Fruit fly (Drosophila melanogaster) whole organism, embryonic: Measurements from ENCODE around the gene bin.

Experiments
- Ada2b ChIP-seq: fragments of 200-800 bp; sonication (Bioruptor generic); IDR thresholded peaks from 2 replicates; pipeline ENCODE4 v1.3.6; 2022; ENCODE audit warnings: missing biosample characterization, missing genetic modification characterization
- Adf1 ChIP-seq: fragments of 200-800 bp; sonication (Bioruptor generic); IDR thresholded peaks from 2 replicates; pipeline ENCODE4 v1.3.6; 2022; ENCODE audit warnings: missing biosample characterization, missing genetic modification characterization
- B-H1 ChIP-seq: fragments of 200-800 bp; sonication (Bioruptor generic); IDR thresholded peaks from 3 replicates; pipeline ENCODE4 v1.3.6; 2022; ENCODE audit warnings: missing biosample characterization, missing genetic modification characterization
- CG10209 ChIP-seq: fragments of 200-800 bp; sonication (Bioruptor generic); optimal IDR thresholded peaks from 3 replicates; lab custom pipeline; 2017; ENCODE audit warnings: missing biosample characterization, mild to moderate bottlenecking, missing genetic modification characterization, missing genetic modification reagents
- CG10267 ChIP-seq: fragments of 200-800 bp; sonication (Bioruptor generic); optimal IDR thresholded peaks from 2 replicates; lab custom pipeline; 2018; ENCODE audit warnings: missing biosample characterization, mild to moderate bottlenecking, missing genetic modification characterization, moderate library complexity
- CG10979 ChIP-seq: fragments of 200-800 bp; sonication (Bioruptor generic); optimal IDR thresholded peaks from 2 replicates; lab custom pipeline; 2018; ENCODE audit warnings: missing biosample characterization, mild to moderate bottlenecking, missing genetic modification characterization, moderate library complexity
- CG11093 ChIP-seq: fragments of 200-800 bp; sonication (Bioruptor generic); IDR thresholded peaks from 3 replicates; pipeline ENCODE4 v1.3.6; 2022; ENCODE audit warnings: missing biosample characterization, missing genetic modification characterization
- CG11504 ChIP-seq: fragments of 200-800 bp; sonication (Bioruptor generic); optimal IDR thresholded peaks from 3 replicates; lab custom pipeline; 2019; ENCODE audit warnings: missing biosample characterization, mild to moderate bottlenecking, missing genetic modification characterization, moderate library complexity
- CG13287 ChIP-seq: fragments of 200-800 bp; sonication (Bioruptor generic); IDR thresholded peaks from 2 replicates; pipeline ENCODE4 v1.3.6; 2022; ENCODE audit warnings: missing biosample characterization, missing genetic modification characterization; ENCODE audit not compliant: partially characterized antibody
- CG16813 ChIP-seq: fragments of 200-800 bp; sonication (Bioruptor generic); IDR thresholded peaks from 3 replicates; pipeline ENCODE4 v1.3.6; 2022; ENCODE audit warnings: missing biosample characterization, missing genetic modification characterization; ENCODE audit not compliant: partially characterized antibody
- CG18011 ChIP-seq: fragments of 200-800 bp; sonication (Bioruptor generic); optimal IDR thresholded peaks from 2 replicates; lab custom pipeline; 2017; ENCODE audit warnings: missing biosample characterization, missing genetic modification characterization, mild to moderate bottlenecking, moderate library complexity, missing genotype
- CG18599 ChIP-seq: fragments of 200-800 bp; sonication (Bioruptor generic); optimal IDR thresholded peaks from 3 replicates; lab custom pipeline; 2017; ENCODE audit warnings: missing biosample characterization, missing genetic modification characterization, mild to moderate bottlenecking, moderate library complexity, missing genetic modification reagents
- CG18764 ChIP-seq: fragments of 200-800 bp; sonication (Bioruptor generic); optimal IDR thresholded peaks from 3 replicates; lab custom pipeline; 2016; ENCODE audit warnings: missing biosample characterization, missing genetic modification characterization
- CG3163 ChIP-seq: fragments of 200-800 bp; sonication (Bioruptor generic); optimal IDR thresholded peaks from 3 replicates; lab custom pipeline; 2016; ENCODE audit warnings: missing biosample characterization, missing genetic modification characterization
- CG4328 ChIP-seq: fragments of 200-800 bp; sonication (Bioruptor generic); optimal IDR thresholded peaks from 3 replicates; lab custom pipeline; 2017; ENCODE audit warnings: missing biosample characterization, missing genetic modification reagents, missing genetic modification characterization
- CG4854 ChIP-seq: fragments of 200-800 bp; sonication (Bioruptor generic); optimal IDR thresholded peaks from 2 replicates; lab custom pipeline; 2016; ENCODE audit warnings: missing biosample characterization, missing genetic modification characterization, inconsistent platforms
- CG6854 ChIP-seq: fragments of 200-800 bp; sonication (Bioruptor generic); optimal IDR thresholded peaks from 3 replicates; lab custom pipeline; 2017; ENCODE audit warnings: missing biosample characterization, mild to moderate bottlenecking, missing genetic modification characterization
- CG7372 ChIP-seq: fragments of 200-800 bp; sonication (Bioruptor generic); IDR thresholded peaks from 2 replicates; pipeline ENCODE4 v1.3.6; 2022; ENCODE audit warnings: missing biosample characterization, missing genetic modification characterization
- CG7928 ChIP-seq: fragments of 200-800 bp; sonication (Bioruptor generic); optimal IDR thresholded peaks from 2 replicates; lab custom pipeline; 2017; ENCODE audit warnings: missing biosample characterization, mild to moderate bottlenecking, missing genetic modification characterization
- Dip2 ChIP-seq: fragments of 200-800 bp; sonication (Bioruptor generic); IDR thresholded peaks from 2 replicates; pipeline ENCODE4 v1.3.6; 2022; ENCODE audit warnings: missing biosample characterization, missing genetic modification characterization
- Dll ChIP-seq: fragments of 200-800 bp; sonication (Bioruptor generic); IDR thresholded peaks from 4 replicates; pipeline ENCODE4 v1.3.6; 2022; ENCODE audit warnings: missing biosample characterization, missing genetic modification characterization; ENCODE audit not compliant: partially characterized antibody
- Fer1 ChIP-seq: fragments of 200-800 bp; sonication (Bioruptor generic); optimal IDR thresholded peaks from 2 replicates; lab custom pipeline; 2017; ENCODE audit warnings: missing biosample characterization, mild to moderate bottlenecking, missing genetic modification characterization
- HLHmδ ChIP-seq: fragments of 200-800 bp; sonication (Bioruptor generic); optimal IDR thresholded peaks from 2 replicates; lab custom pipeline; 2018; ENCODE audit warnings: missing biosample characterization, mild to moderate bottlenecking, missing genetic modification characterization, moderate library complexity
- Mad ChIP-seq: fragments of 200-800 bp; sonication (Bioruptor generic); optimal IDR thresholded peaks from 2 replicates; lab custom pipeline; 2016; ENCODE audit warnings: missing biosample characterization, missing genetic modification characterization
- Med ChIP-seq: fragments of 200-800 bp; sonication (Bioruptor generic); peaks from one replicate; lab custom pipeline; 2016; ENCODE audit warnings: missing biosample characterization, missing genetic modification characterization, mild to moderate bottlenecking, inconsistent platforms, moderate library complexity
- Opbp ChIP-seq: fragments of 200-800 bp; sonication (Bioruptor generic); IDR thresholded peaks from 3 replicates; pipeline ENCODE4 v1.3.6; 2022; ENCODE audit warnings: missing biosample characterization, missing genetic modification characterization; ENCODE audit not compliant: partially characterized antibody
- Rfx ChIP-seq: fragments of 200-800 bp; sonication (Bioruptor generic); IDR thresholded peaks from 2 replicates; pipeline ENCODE4 v1.3.6; 2022; ENCODE audit warnings: missing biosample characterization, missing genetic modification characterization
- Six4 ChIP-seq: fragments of 200-800 bp; sonication (Bioruptor generic); optimal IDR thresholded peaks from 2 replicates; lab custom pipeline; 2016; ENCODE audit warnings: missing biosample characterization, missing genetic modification characterization
- Taf1 ChIP-seq: fragments of 200-800 bp; sonication (Bioruptor generic); IDR thresholded peaks from 2 replicates; pipeline ENCODE4 v1.3.6; 2022; ENCODE audit warnings: missing biosample characterization, missing genetic modification characterization
- Trl ChIP-seq, 3 experiments: fragments of >200 bp in 2 of 3; fragments of 200-800 bp in 1 of 3; sonication (Bioruptor generic) in 1 of 3; optimal IDR thresholded peaks; 2 replicates in 1 of 3; 3 replicates in 2 of 3; lab custom pipeline; 2016 to 2017; ENCODE audit warnings: missing biosample characterization in 1 of 3, missing genetic modification characterization in 1 of 3
- bowl ChIP-seq: fragments of 200-800 bp; sonication (Bioruptor generic); IDR thresholded peaks from 2 replicates; pipeline ENCODE4 v1.3.6; 2022; ENCODE audit warnings: missing biosample characterization, missing genetic modification characterization
- dmrt99B ChIP-seq: fragments of 200-800 bp; sonication (Bioruptor generic); optimal IDR thresholded peaks from 2 replicates; lab custom pipeline; 2018; ENCODE audit warnings: missing biosample characterization, mild to moderate bottlenecking, missing genetic modification characterization, moderate library complexity
- dysf ChIP-seq: fragments of 200-800 bp; sonication (Bioruptor generic); IDR thresholded peaks from 3 replicates; pipeline ENCODE4 v1.3.6; 2022; ENCODE audit warnings: missing biosample characterization, missing genetic modification characterization
- grau ChIP-seq: fragments of 200-800 bp; optimal IDR thresholded peaks from 3 replicates; lab custom pipeline; 2019; ENCODE audit warnings: missing biosample characterization, mild to moderate bottlenecking, missing genetic modification characterization, moderate library complexity
- hkb ChIP-seq, 2 experiments: fragments of 200-800 bp in 1 of 2; fragments of >200 bp in 1 of 2; sonication (Bioruptor generic) in 1 of 2; IDR thresholded peaks in 1 of 2; optimal IDR thresholded peaks in 1 of 2; 2 replicates each; pipeline versions ENCODE4 v1.3.6 to Lab custom; 2017 to 2022; ENCODE audit warnings: missing biosample characterization in 1 of 2, missing genetic modification characterization in 1 of 2
- lab ChIP-seq: fragments of 200-800 bp; sonication (Bioruptor generic); optimal IDR thresholded peaks from 3 replicates; lab custom pipeline; 2017; ENCODE audit warnings: missing biosample characterization, missing genetic modification characterization, mild to moderate bottlenecking, moderate library complexity, missing genetic modification reagents
- lmd ChIP-seq: fragments of 200-800 bp; sonication (Bioruptor generic); IDR thresholded peaks from 2 replicates; pipeline ENCODE4 v1.3.6; 2022; ENCODE audit warnings: missing biosample characterization, missing genetic modification characterization
- lov ChIP-seq, 2 experiments: fragments of 200-800 bp in 1 of 2; fragments of >200 bp in 1 of 2; sonication (Bioruptor generic) in 1 of 2; IDR thresholded peaks in 1 of 2; optimal IDR thresholded peaks in 1 of 2; 2 replicates in 1 of 2; 3 replicates in 1 of 2; pipeline versions ENCODE4 v1.3.6 to Lab custom; 2017 to 2022; ENCODE audit warnings: missing biosample characterization in 1 of 2, missing genetic modification characterization in 1 of 2
- otp ChIP-seq: fragments of 200-800 bp; sonication (Bioruptor generic); IDR thresholded peaks from 3 replicates; pipeline ENCODE4, ENCODE4 v1.3.6; 2022; ENCODE audit warnings: missing biosample characterization, missing genetic modification characterization
- prd ChIP-seq, 3 experiments: fragments of >200 bp in 2 of 3; fragments of 200-800 bp in 1 of 3; sonication (Bioruptor generic) in 1 of 3; optimal IDR thresholded peaks in 2 of 3; IDR thresholded peaks in 1 of 3; 2 replicates in 2 of 3; 3 replicates in 1 of 3; pipeline versions ENCODE4 v1.3.6 to Lab custom; 2017 to 2022; ENCODE audit warnings: missing biosample characterization in 1 of 3, missing genetic modification characterization in 1 of 3
- sc ChIP-seq, 3 experiments: fragments of >200 bp in 2 of 3; fragments of 200-800 bp in 1 of 3; sonication (Bioruptor generic) in 1 of 3; optimal IDR thresholded peaks; 2 replicates in 2 of 3; 3 replicates in 1 of 3; lab custom pipeline; 2017; ENCODE audit warnings: mild to moderate bottlenecking in 1 of 3, missing biosample characterization in 1 of 3, missing genetic modification characterization in 1 of 3, missing genetic modification reagents in 1 of 3
- scrt ChIP-seq: fragments of 200-800 bp; sonication (Bioruptor generic); optimal IDR thresholded peaks from 2 replicates; lab custom pipeline; 2018; ENCODE audit warnings: missing biosample characterization, mild to moderate bottlenecking, missing genetic modification characterization, moderate library complexity
- sens ChIP-seq: fragments of 200-800 bp; sonication (Bioruptor generic); peaks from one replicate; lab custom pipeline; 2016; ENCODE audit warnings: missing biosample characterization, missing genetic modification characterization
- slbo ChIP-seq: fragments of 200-800 bp; sonication (Bioruptor generic); IDR thresholded peaks from 2 replicates; pipeline ENCODE4 v1.3.6; 2022; ENCODE audit warnings: missing biosample characterization, missing genetic modification characterization
- vvl ChIP-seq: fragments of 200-800 bp; sonication (Bioruptor generic); IDR thresholded peaks from 2 replicates; pipeline ENCODE4 v1.3.6; 2022; ENCODE audit warnings: missing biosample characterization, missing genetic modification characterization
- yki ChIP-seq: fragments of >200 bp; optimal IDR thresholded peaks from 3 replicates; lab custom pipeline; 2018

bin gene

DNA sequence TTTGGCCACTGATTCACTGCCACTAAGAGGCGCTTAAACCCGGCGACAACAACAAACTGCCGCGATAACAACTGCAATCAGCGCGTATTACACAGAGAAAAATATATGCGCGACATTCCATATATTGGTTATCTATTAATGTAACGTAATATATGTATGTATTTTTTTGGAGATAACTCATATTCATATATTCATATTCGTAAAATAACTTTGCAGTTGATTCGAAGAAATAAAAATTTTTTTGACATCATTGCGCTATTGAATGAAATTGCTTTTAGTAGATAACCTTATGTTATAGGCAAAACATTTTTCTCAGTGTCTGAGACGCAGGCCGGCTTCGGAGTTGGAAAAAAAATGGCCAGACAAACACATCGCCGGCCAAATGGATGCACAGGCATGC lies 6.5 kb downstream of the bin start (continued):
- TF ChIP-seq prd (optimal IDR thresholded peaks at IDR 0.05; lab: Kevin White, UChicago) (no peak), prd (GFP tag; IDR thresholded peaks at IDR 0.05; lab: Robert Waterston, UW) (0 out of 3 replicates have a peak, but pooled peaks have one; percentile 33), CG18011 (GFP tag; lab: Kevin White, UChicago) (no peak), grau (peak; percentile 24), CG4328 (GFP tag; lab: Kevin White, UChicago) (no peak), hkb (optimal IDR thresholded peaks at IDR 0.05; lab: Kevin White, UChicago) (no peak), hkb (GFP tag; IDR thresholded peaks at IDR 0.05; lab: Robert Waterston, UW) (0 out of 2 replicates have a peak, but pooled peaks have one; percentile 16), Rfx (0 out of 2 replicates have a peak, but pooled peaks have one; percentile 10), dysf (GFP tag; lab: Robert Waterston, UW) (peak; percentile 45; the same call in 2 of the 3 replicates), CG10979 (tag; lab: Kevin White, UChicago) (peak; percentile 4), dmrt99B (tag; lab: Kevin White, UChicago) (peak; percentile 52), Ada2b (0 out of 2 replicates have a peak, but pooled peaks have one; percentile 12), vvl (peak; percentile 14; the same call in 1 of the 2 replicates), CG10209 (peak; percentile 7), CG11504 (tag; lab: Kevin White, UChicago) (peak; percentile 61), Opbp (GFP tag; lab: Robert Waterston, UW) (no peak), Med (peak; percentile 64), CG3163 (GFP tag; lab: Kevin White, UChicago) (no peak), CG11093 (GFP tag; lab: Robert Waterston, UW) (0 out of 3 replicates have a peak, but pooled peaks have one; percentile 35), lmd (GFP tag; lab: Robert Waterston, UW) (peak; percentile 8; the same call in 1 of the 2 replicates), sens (GFP tag; lab: Kevin White, UChicago) (peak; percentile 80)

DNA sequence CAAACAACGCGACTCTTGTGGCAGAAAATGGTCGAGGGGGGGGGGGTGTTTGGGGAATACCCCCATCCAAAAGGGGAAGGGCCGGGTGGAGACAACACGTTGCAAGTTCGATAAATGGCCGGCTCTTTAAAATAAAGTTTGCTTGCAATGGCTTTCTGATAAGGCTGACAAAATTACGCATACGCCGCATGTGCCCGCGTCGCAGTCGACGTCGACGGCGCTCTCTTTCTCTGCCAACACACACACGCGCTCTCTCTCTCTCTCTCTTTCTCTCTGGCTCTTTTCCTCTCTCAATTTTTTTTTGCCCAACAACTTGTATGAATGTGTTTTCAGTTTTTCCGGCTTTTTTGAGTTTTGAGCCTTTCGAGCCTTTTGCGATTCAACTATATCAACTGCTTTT lies 7.0 kb downstream of the bin start:
- TF ChIP-seq HLHmδ = no peak
- no peak for TF ChIP-seq CG10267 (tag; lab: Kevin White, UChicago)
- no peak for TF ChIP-seq B-H1 (GFP tag; lab: Robert Waterston, UW)
- TF ChIP-seq CG7372 (GFP tag; lab: Robert Waterston, UW) = peak; percentile 63
- TF ChIP-seq Taf1 (GFP tag; lab: Robert Waterston, UW) = no peak
- TF ChIP-seq CG13287 (GFP tag; lab: Robert Waterston, UW) = peak; percentile 33; the same call in 1 of the 2 replicates
- TF ChIP-seq Fer1 = no peak
- no peak for TF ChIP-seq Six4 (GFP tag; lab: Kevin White, UChicago)
- TF ChIP-seq scrt (GFP tag; lab: Kevin White, UChicago) = peak; percentile 31
- TF ChIP-seq Dll = 0 out of 4 replicates have a peak, but pooled peaks have one; percentile 27
- TF ChIP-seq CG18764 (GFP tag; lab: Kevin White, UChicago) = no peak
- TF ChIP-seq sc (optimal IDR thresholded peaks at IDR 0.05; lab: Kevin White, UChicago) = no peak
- TF ChIP-seq sc (GFP tag; optimal IDR thresholded peaks at IDR 0.05; lab: Kevin White, UChicago) = no peak
- TF ChIP-seq yki = peak; percentile 40
- peak; percentile 78 to 94 for TF ChIP-seq Trl (optimal IDR thresholded peaks at IDR 0.05; lab: Kevin White, UChicago)
- no peak for TF ChIP-seq Trl (GFP tag; optimal IDR thresholded peaks at IDR 0.05; lab: Kevin White, UChicago)
- peak; percentile 92 for TF ChIP-seq Adf1 (GFP tag; lab: Robert Waterston, UW)
- no peak for TF ChIP-seq CG16813 (GFP tag; lab: Robert Waterston, UW)

DNA sequence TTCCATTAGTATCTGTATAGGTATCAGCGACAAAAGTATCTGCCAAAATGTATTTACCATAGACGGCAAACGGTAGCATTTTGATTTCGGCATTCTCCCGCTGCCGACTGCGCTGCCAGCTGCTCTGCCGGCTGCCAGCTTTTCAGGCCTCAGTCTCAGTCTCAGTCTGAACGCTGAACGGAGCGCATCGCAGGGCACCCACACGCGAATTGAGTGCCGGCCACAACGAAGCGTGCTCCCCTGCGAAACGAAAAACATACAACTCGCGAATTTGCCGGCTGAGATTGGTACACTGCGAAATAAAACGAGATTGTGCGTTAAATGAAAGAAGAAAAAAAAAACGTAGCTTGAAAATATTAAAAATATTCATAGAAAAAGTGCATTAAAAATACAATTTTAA lies 8.3 kb downstream of the bin start, which contains the start of gene Mp:
Mp (plus strand) TSS at position 152 of the 400 bp plus-strand sequence.
- TF ChIP-seq CG6854 (GFP tag; lab: Kevin White, UChicago) (no peak), lab (GFP tag; lab: Kevin White, UChicago) (peak; percentile 26), Mad (GFP tag; lab: Kevin White, UChicago) (no peak), Adf1 (GFP tag; lab: Robert Waterston, UW) (peak; percentile 92), bowl (GFP tag; lab: Robert Waterston, UW) (0 out of 2 replicates have a peak, but pooled peaks have one; percentile 12), slbo (GFP tag; lab: Robert Waterston, UW) (peak; percentile 57), Dip2 (GFP tag; lab: Robert Waterston, UW) (no peak), otp (GFP tag; lab: Robert Waterston, UW) (no peak; the same call in 2 of the 3 replicates), CG4854 (no peak), lov (optimal IDR thresholded peaks at IDR 0.05; lab: Kevin White, UChicago) (no peak), lov (GFP tag; IDR thresholded peaks at IDR 0.05; lab: Robert Waterston, UW) (no peak), CG13287 (GFP tag; lab: Robert Waterston, UW) (peak; percentile 57; the same call in 1 of the 2 replicates), CG7928 (GFP tag; lab: Kevin White, UChicago) (no peak), CG18599 (GFP tag; lab: Kevin White, UChicago) (no peak)
